Worm (Caenorhabditis elegans): Measurements from ENCODE around the gene unc-30.
A peak's percentile ranks its signal among the peaks of the same experiment; 100 is the strongest.

The unc-30 gene

ce11 chrIV:13109751-13110150 lies 9.0 kb upstream of the unc-30 start, which contains the start of gene best-1 (continued):
- TF ChIP-seq lin-39 (tag; optimal IDR thresholded peaks at IDR 0.05), result no peak
- no peak for TF ChIP-seq fkh-10 (GFP tag; optimal IDR thresholded peaks at IDR 0.05)
- TF ChIP-seq lin-15B (tag; optimal IDR thresholded peaks at IDR 0.05), result no peak
- TF ChIP-seq aha-1 (tag; optimal IDR thresholded peaks at IDR 0.05), result no peak
- TF ChIP-seq swsn-7 (tag; optimal IDR thresholded peaks at IDR 0.05), result no peak
- no peak for TF ChIP-seq unc-86 (tag; optimal IDR thresholded peaks at IDR 0.05)
- TF ChIP-seq fkh-8 (tag; optimal IDR thresholded peaks at IDR 0.05), result no peak
- TF ChIP-seq nhr-47 (tag; optimal IDR thresholded peaks at IDR 0.05), result no peak
- no peak for TF ChIP-seq grh-1 (GFP tag; IDR thresholded peaks at IDR 0.05)
- TF ChIP-seq nhr-12 (tag; optimal IDR thresholded peaks at IDR 0.05), result no peak
- TF ChIP-seq mdl-1 (tag; optimal IDR thresholded peaks at IDR 0.05), result peak in 1 of 2 experiments; percentile 49
- TF ChIP-seq sox-4 (tag; optimal IDR thresholded peaks at IDR 0.05), result no peak
- no peak for TF ChIP-seq F16B12.6 (tag; optimal IDR thresholded peaks at IDR 0.05)
- no peak for TF ChIP-seq lin-13 (GFP tag; optimal IDR thresholded peaks at IDR 0.05)
- no peak for TF ChIP-seq hlh-17 (GFP tag; optimal IDR thresholded peaks at IDR 0.05; ENCODE audit: borderline replicate concordance)
- no peak for TF ChIP-seq ztf-11 (tag; optimal IDR thresholded peaks at IDR 0.05)
- TF ChIP-seq ceh-8 (GFP tag; optimal IDR thresholded peaks at IDR 0.05), result no peak
- TF ChIP-seq zip-4 (GFP tag; optimal IDR thresholded peaks at IDR 0.05), result no peak
- no peak for TF ChIP-seq Y116A8C.19 (tag; optimal IDR thresholded peaks at IDR 0.05; ENCODE audit: borderline replicate concordance)
- no peak for TF ChIP-seq ceh-88 (GFP tag; IDR thresholded peaks at IDR 0.05)
- no peak for TF ChIP-seq unc-62 (GFP tag; optimal IDR thresholded peaks at IDR 0.05)
- no peak for TF ChIP-seq dpl-1 (GFP tag; optimal IDR thresholded peaks at IDR 0.05)
- TF ChIP-seq nhr-11 (tag; optimal IDR thresholded peaks at IDR 0.05), result no peak
- no peak for TF ChIP-seq sptf-1 (tag; optimal IDR thresholded peaks at IDR 0.05)
- TF ChIP-seq tbx-2 (tag; optimal IDR thresholded peaks at IDR 0.05), result no peak
- TF ChIP-seq nhr-77 (tag; optimal IDR thresholded peaks at IDR 0.05), result no peak
- peak; percentile 25 for TF ChIP-seq snu-23 (GFP tag; optimal IDR thresholded peaks at IDR 0.05)
- no peak for TF ChIP-seq elt-2 (tag; optimal IDR thresholded peaks at IDR 0.05)
- TF ChIP-seq C34B4.2 (tag; optimal IDR thresholded peaks at IDR 0.05), result no peak
- TF ChIP-seq nhr-71 (tag; optimal IDR thresholded peaks at IDR 0.05), result peak; percentile 45
- no peak for TF ChIP-seq lin-14 (GFP tag; optimal IDR thresholded peaks at IDR 0.05)
- no peak for TF ChIP-seq nhr-28 (tag; optimal IDR thresholded peaks at IDR 0.05)
- no peak for TF ChIP-seq fkh-4 (tag; optimal IDR thresholded peaks at IDR 0.05; ENCODE audit: borderline replicate concordance)
- TF ChIP-seq hlh-4 (tag; optimal IDR thresholded peaks at IDR 0.05), result no peak
- TF ChIP-seq ces-1 (GFP tag; optimal IDR thresholded peaks at IDR 0.05), result no peak

- TF ChIP-seq lsy-2 (tag; optimal IDR thresholded peaks at IDR 0.05) (peak in 1 of 2 experiments; percentile 19), nhr-85 (tag) (no peak), ceh-88 (GFP tag; IDR thresholded peaks at IDR 0.05) (no peak), isw-1 (GFP tag; IDR thresholded peaks at IDR 0.05) (no peak), unc-130 (tag; optimal IDR thresholded peaks at IDR 0.05) (peak; percentile 1), mef-2 (tag; optimal IDR thresholded peaks at IDR 0.05) (no peak), C34B4.2 (tag; optimal IDR thresholded peaks at IDR 0.05) (no peak), fkh-10 (GFP tag; optimal IDR thresholded peaks at IDR 0.05) (no peak), unc-30 (tag; optimal IDR thresholded peaks at IDR 0.05) (no peak), C16A3.4 (tag; optimal IDR thresholded peaks at IDR 0.05) (no peak), unc-62 (GFP tag; optimal IDR thresholded peaks at IDR 0.05) (no peak), hpl-2 (GFP tag; optimal IDR thresholded peaks at IDR 0.05) (no peak), xbp-1 (tag; optimal IDR thresholded peaks at IDR 0.05) (no peak), ceh-8 (GFP tag; optimal IDR thresholded peaks at IDR 0.05) (no peak), tbx-2 (tag; optimal IDR thresholded peaks at IDR 0.05) (no peak), ama-1 (optimal IDR thresholded peaks at IDR 0.05) (no peak), blmp-1 (tag; optimal IDR thresholded peaks at IDR 0.05) (peak; percentile 74), unc-98 (GFP tag; IDR thresholded peaks at IDR 0.05) (no peak), elt-3 (tag; optimal IDR thresholded peaks at IDR 0.05) (peak in 3 of 6 experiments; percentile 66 to 82 (median 66)), C04F5.9 (tag; optimal IDR thresholded peaks at IDR 0.05) (no peak), rnt-1 (tag; optimal IDR thresholded peaks at IDR 0.05) (no peak), nhr-84 (tag; optimal IDR thresholded peaks at IDR 0.05) (no peak), alr-1 (tag; optimal IDR thresholded peaks at IDR 0.05; ENCODE audit: borderline replicate concordance) (no peak), sptf-1 (tag; optimal IDR thresholded peaks at IDR 0.05) (no peak), nhr-19 (GFP tag; conservative IDR thresholded peaks at IDR 0.05) (peak; percentile 27; the same call in 1 of the 2 replicates), sox-4 (tag; optimal IDR thresholded peaks at IDR 0.05) (no peak), elt-2 (tag; optimal IDR thresholded peaks at IDR 0.05) (no peak), mep-1 (tag; optimal IDR thresholded peaks at IDR 0.05) (no peak)
Observed at ce11 chrIV:13110876-13111275, 7.9 kb upstream of the unc-30 start.
